Fruit fly (Drosophila melanogaster): ENCODE results near the gene CG7484.

- TF ChIP-seq Sp1 (GFP tag; optimal IDR thresholded peaks at IDR 0.05) (peak; percentile 52), rgr (GFP tag; optimal IDR thresholded peaks at IDR 0.05) (peak; percentile 69), pan (optimal IDR thresholded peaks at IDR 0.05) (no peak), dmrt93B (GFP tag; optimal IDR thresholded peaks at IDR 0.05) (no peak), GATAd (GFP tag; optimal IDR thresholded peaks at IDR 0.05) (no peak), foxo (GFP tag; optimal IDR thresholded peaks at IDR 0.05) (peak; percentile 4 to 74), N (GFP tag; optimal IDR thresholded peaks at IDR 0.05) (peak; percentile 30), h (GFP tag; optimal IDR thresholded peaks at IDR 0.05) (peak; percentile 74), Hr83 (GFP tag; optimal IDR thresholded peaks at IDR 0.05; ENCODE audit: poor library complexity, severe bottlenecking) (peak; percentile 51), Vsx2 (GFP tag; optimal IDR thresholded peaks at IDR 0.05; ENCODE audit: partially characterized antibody) (peak; percentile 86), Myc (optimal IDR thresholded peaks at IDR 0.05) (no peak), Hr78 (GFP tag; optimal IDR thresholded peaks at IDR 0.05) (no peak)
Measured at dm6 chr3L:17619209-17619705, 35.2 kb upstream of the CG7484 start, which contains the start of gene Eip74EF.

Measured in whole organism, wandering third instar larva.